Fruit fly (Drosophila melanogaster) S2 (cell line): ENCODE results near the gene CG34427.

Experiments
- CG8478 ChIP-seq: fragments of >200 bp; optimal IDR thresholded peaks from 2 replicates; lab custom pipeline; 2018
- CTCF ChIP-seq, 2 experiments: fragments of >200 bp; optimal IDR thresholded peaks; 2 replicates each; lab custom pipeline; 2018

DNA sequence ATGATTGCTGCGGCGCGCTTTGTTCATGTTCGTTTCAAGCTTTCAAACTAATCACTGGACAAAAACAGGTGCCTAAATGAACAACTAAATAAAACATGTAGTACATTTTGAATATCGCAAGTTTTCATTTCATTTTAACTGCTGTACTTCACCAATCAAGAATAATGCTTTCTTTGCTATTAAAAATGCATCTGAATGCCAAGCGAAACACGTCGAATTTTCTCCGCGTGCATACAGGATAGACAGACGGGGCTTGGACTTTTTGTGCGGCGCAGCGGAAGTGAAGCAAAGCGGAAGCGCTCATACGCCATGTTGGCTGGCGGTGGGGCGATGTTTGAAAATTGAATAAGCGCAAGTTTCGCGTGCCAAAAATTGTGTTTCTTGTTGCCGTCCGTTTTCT lies 48.8 kb downstream of the CG34427 start:
- TF ChIP-seq CTCF (optimal IDR thresholded peaks at IDR 0.05; lab: Kevin White, UChicago) (no peak), CG8478 (no peak)
